Fruit fly (Drosophila melanogaster) whole organism, prepupa: ENCODE measurements around the gene GstZ1.

Experiments
- Blimp-1 ChIP-seq: fragments of 200-800 bp; sonication (Bioruptor generic); optimal IDR thresholded peaks from 3 replicates; lab custom pipeline; 2017; ENCODE audit warnings: missing biosample characterization, missing genetic modification characterization, mild to moderate bottlenecking, moderate library complexity, missing genetic modification reagents
- CG10631 ChIP-seq: fragments of 200-800 bp; sonication (Bioruptor generic); optimal IDR thresholded peaks from 2 replicates; lab custom pipeline; 2016; ENCODE audit warnings: missing biosample characterization, missing genetic modification characterization
- CG10669 ChIP-seq: fragments of 200-800 bp; sonication (Bioruptor generic); optimal IDR thresholded peaks from 3 replicates; lab custom pipeline; 2018; ENCODE audit warnings: missing biosample characterization, mild to moderate bottlenecking, missing genetic modification characterization, moderate library complexity
- CG1621 ChIP-seq: fragments of 200-800 bp; sonication (Bioruptor generic); optimal IDR thresholded peaks from 3 replicates; lab custom pipeline; 2018; ENCODE audit warnings: missing biosample characterization, mild to moderate bottlenecking, missing genetic modification characterization
- CG16779 ChIP-seq: fragments of 200-800 bp; sonication (Bioruptor generic); optimal IDR thresholded peaks from 3 replicates; lab custom pipeline; 2017; ENCODE audit warnings: missing biosample characterization, mild to moderate bottlenecking, missing genetic modification characterization
- CG3032 ChIP-seq: fragments of 200-800 bp; optimal IDR thresholded peaks from 2 replicates; lab custom pipeline; 2019; ENCODE audit warnings: missing biosample characterization, mild to moderate bottlenecking, missing genetic modification characterization, moderate library complexity
- CG34406 ChIP-seq: fragments of 200-800 bp; sonication (Bioruptor generic); optimal IDR thresholded peaks from 3 replicates; lab custom pipeline; 2016; ENCODE audit warnings: missing biosample characterization, missing genetic modification characterization
- CG3919 ChIP-seq: fragments of 200-800 bp; sonication (Bioruptor generic); optimal IDR thresholded peaks from 3 replicates; lab custom pipeline; 2016; ENCODE audit warnings: missing biosample characterization, missing genetic modification characterization
- CG6163 ChIP-seq: fragments of 200-800 bp; sonication (Bioruptor generic); IDR thresholded peaks from 3 replicates; pipeline ENCODE4 v1.3.6; 2022; ENCODE audit warnings: missing biosample characterization, missing genetic modification characterization
- CG6276 ChIP-seq: fragments of 200-800 bp; sonication (Bioruptor generic); optimal IDR thresholded peaks from 2 replicates; lab custom pipeline; 2017; ENCODE audit warnings: missing biosample characterization, mild to moderate bottlenecking, missing genetic modification characterization
- CG6792 ChIP-seq: fragments of 200-800 bp; sonication (Bioruptor generic); optimal IDR thresholded peaks from 3 replicates; lab custom pipeline; 2016; ENCODE audit warnings: missing biosample characterization, missing genetic modification characterization
- CG6808 ChIP-seq: fragments of 200-800 bp; sonication (Bioruptor generic); optimal IDR thresholded peaks from 3 replicates; lab custom pipeline; 2017; ENCODE audit warnings: missing biosample characterization, missing genetic modification characterization, mild to moderate bottlenecking, moderate library complexity, missing genetic modification reagents
- CG6854 ChIP-seq: fragments of 200-800 bp; sonication (Bioruptor generic); optimal IDR thresholded peaks from 2 replicates; lab custom pipeline; 2017; ENCODE audit warnings: missing biosample characterization, mild to moderate bottlenecking, missing genetic modification characterization
- CG7368 ChIP-seq: fragments of 200-800 bp; sonication (Bioruptor generic); optimal IDR thresholded peaks from 3 replicates; lab custom pipeline; 2016; ENCODE audit warnings: missing biosample characterization, missing genetic modification characterization
- CG8319 ChIP-seq: fragments of 200-800 bp; sonication (Bioruptor generic); optimal IDR thresholded peaks from 3 replicates; lab custom pipeline; 2016; ENCODE audit warnings: missing biosample characterization, missing genetic modification characterization
- CG8632 ChIP-seq: fragments of 200-800 bp; sonication (Bioruptor generic); optimal IDR thresholded peaks from 3 replicates; lab custom pipeline; 2016; ENCODE audit warnings: missing biosample characterization, missing genetic modification characterization
- CG9139 ChIP-seq: fragments of 200-800 bp; sonication (Bioruptor generic); optimal IDR thresholded peaks from 3 replicates; lab custom pipeline; 2017; ENCODE audit warnings: missing biosample characterization, mild to moderate bottlenecking, missing genetic modification characterization
- Eip78C ChIP-seq: fragments of 200-800 bp; sonication (Bioruptor generic); peaks from one replicate; lab custom pipeline; 2016; ENCODE audit warnings: missing biosample characterization, missing genetic modification characterization
- Eip93F ChIP-seq: fragments of 200-800 bp; sonication (Bioruptor generic); optimal IDR thresholded peaks from 2 replicates; lab custom pipeline; 2016; ENCODE audit warnings: missing biosample characterization, mild to moderate bottlenecking, missing genetic modification characterization
- Ets96B ChIP-seq: fragments of 200-800 bp; optimal IDR thresholded peaks from 2 replicates; lab custom pipeline; 2019; ENCODE audit warnings: missing biosample characterization, mild to moderate bottlenecking, missing genetic modification characterization, moderate library complexity
- Hr38 ChIP-seq: sonication (Bioruptor generic); optimal IDR thresholded peaks from 2 replicates; lab custom pipeline; 2016; ENCODE audit warnings: missing biosample characterization, missing genetic modification characterization
- Lpt ChIP-seq: fragments of 200-800 bp; sonication (Bioruptor generic); optimal IDR thresholded peaks from 3 replicates; lab custom pipeline; 2016; ENCODE audit warnings: missing biosample characterization, missing genetic modification characterization
- OdsH ChIP-seq: fragments of 200-800 bp; sonication (Bioruptor generic); optimal IDR thresholded peaks from 3 replicates; lab custom pipeline; 2016; ENCODE audit warnings: missing biosample characterization, missing genetic modification characterization
- Sox102F ChIP-seq: fragments of 200-800 bp; sonication (Bioruptor generic); optimal IDR thresholded peaks from 2 replicates; lab custom pipeline; 2016; ENCODE audit warnings: missing biosample characterization, mild to moderate bottlenecking, missing genetic modification characterization
- Sox14 ChIP-seq: fragments of 200-800 bp; sonication (Bioruptor generic); optimal IDR thresholded peaks from 3 replicates; lab custom pipeline; 2016; ENCODE audit warnings: missing biosample characterization, missing genetic modification characterization
- Sox15 ChIP-seq: fragments of 200-800 bp; sonication (Bioruptor generic); optimal IDR thresholded peaks from 3 replicates; lab custom pipeline; 2016; ENCODE audit warnings: missing biosample characterization, missing genetic modification characterization
- acj6 ChIP-seq: fragments of 200-800 bp; sonication (Bioruptor generic); optimal IDR thresholded peaks from 3 replicates; lab custom pipeline; 2016; ENCODE audit warnings: missing biosample characterization, missing genetic modification characterization
- dsx ChIP-seq: fragments of 200-800 bp; optimal IDR thresholded peaks from 3 replicates; lab custom pipeline; 2019; ENCODE audit warnings: missing biosample characterization, mild to moderate bottlenecking, missing genetic modification characterization, moderate library complexity; ENCODE audit not compliant: poor library complexity, severe bottlenecking
- eg ChIP-seq: fragments of 200-800 bp; sonication (Bioruptor generic); IDR thresholded peaks from 3 replicates; pipeline ENCODE4 v1.3.6; 2022; ENCODE audit warnings: missing biosample characterization, missing genetic modification characterization
- esn ChIP-seq: fragments of 200-800 bp; sonication (Bioruptor generic); optimal IDR thresholded peaks from 2 replicates; lab custom pipeline; 2016; ENCODE audit warnings: missing biosample characterization, mild to moderate bottlenecking, missing genetic modification characterization, moderate library complexity
- fd59A ChIP-seq: fragments of 200-800 bp; sonication (Bioruptor generic); optimal IDR thresholded peaks from 2 replicates; lab custom pipeline; 2017; ENCODE audit warnings: missing biosample characterization, mild to moderate bottlenecking, missing genetic modification characterization, missing genetic modification reagents
- fd85E ChIP-seq: fragments of 200-800 bp; sonication (Bioruptor generic); optimal IDR thresholded peaks from 3 replicates; lab custom pipeline; 2016; ENCODE audit warnings: missing biosample characterization, missing genetic modification characterization
- fkh ChIP-seq: fragments of 200-800 bp; sonication (Bioruptor generic); optimal IDR thresholded peaks from 3 replicates; lab custom pipeline; 2017; ENCODE audit warnings: missing biosample characterization, mild to moderate bottlenecking, missing genetic modification characterization, moderate library complexity
- salr ChIP-seq, 2 experiments: fragments of 200-800 bp; sonication (Bioruptor generic); optimal IDR thresholded peaks; 3 replicates each; lab custom pipeline; 2016 to 2018; ENCODE audit warnings: missing biosample characterization in 2 of 2, missing genetic modification characterization in 2 of 2, mild to moderate bottlenecking in 1 of 2
- ss ChIP-seq, 2 experiments: fragments of 200-800 bp; sonication (Bioruptor generic); optimal IDR thresholded peaks; 2 replicates in 1 of 2; 3 replicates in 1 of 2; lab custom pipeline; 2017 to 2018; ENCODE audit warnings: mild to moderate bottlenecking in 2 of 2, missing biosample characterization in 2 of 2, missing genetic modification characterization in 2 of 2, moderate library complexity in 1 of 2
- svp ChIP-seq: fragments of 200-800 bp; sonication (Bioruptor generic); peaks from one replicate; lab custom pipeline; 2016; ENCODE audit warnings: missing biosample characterization, missing genetic modification characterization
- vri ChIP-seq: fragments of 200-800 bp; sonication (Bioruptor generic); optimal IDR thresholded peaks from 3 replicates; lab custom pipeline; 2016; ENCODE audit warnings: missing biosample characterization, mild to moderate bottlenecking, missing genetic modification characterization

GstZ1 gene

dm6 chr3R:9419300-9419652 is 37.1 kb downstream of the GstZ1 start (continued):
- TF ChIP-seq CG10631 (GFP tag; lab: Kevin White, UChicago), result no peak
- TF ChIP-seq eg (GFP tag; lab: Robert Waterston, UW), result no peak
- peak; percentile 19 for TF ChIP-seq Lpt
- TF ChIP-seq Sox15 (GFP tag; lab: Kevin White, UChicago), result no peak
- no peak for TF ChIP-seq Eip93F (GFP tag; lab: Kevin White, UChicago)
- no peak for TF ChIP-seq CG6276
- TF ChIP-seq CG34406, result no peak
- TF ChIP-seq dsx (GFP tag; lab: Kevin White, UChicago), result peak; percentile 11
- TF ChIP-seq Ets96B (tag; lab: Kevin White, UChicago), result no peak
- no peak for TF ChIP-seq CG6808 (GFP tag; lab: Kevin White, UChicago)
- no peak for TF ChIP-seq CG8632 (GFP tag; lab: Kevin White, UChicago)
- TF ChIP-seq Sox14 (GFP tag; lab: Kevin White, UChicago), result peak; percentile 76
- peak; percentile 34 for TF ChIP-seq Sox102F (GFP tag; lab: Kevin White, UChicago)
- TF ChIP-seq CG16779 (tag; lab: Kevin White, UChicago), result peak; percentile 49
- TF ChIP-seq fd59A, result no peak
- no peak for TF ChIP-seq CG6792 (GFP tag; lab: Kevin White, UChicago)
- peak; percentile 3 for TF ChIP-seq CG3919

- TF ChIP-seq CG10631 (GFP tag; lab: Kevin White, UChicago) (no peak), Eip78C (GFP tag; lab: Kevin White, UChicago) (peak; percentile 82), Sox15 (GFP tag; lab: Kevin White, UChicago) (no peak), fkh (GFP tag; lab: Kevin White, UChicago) (peak; percentile 9), vri (GFP tag; lab: Kevin White, UChicago) (peak; percentile 64), Eip93F (GFP tag; lab: Kevin White, UChicago) (peak; percentile 32)
These were observed 37.7 kb downstream of the GstZ1 start for dm6 chr3R:9418373-9419299.

- TF ChIP-seq CG1621 (tag; lab: Kevin White, UChicago) (peak; percentile 49), svp (GFP tag; lab: Kevin White, UChicago) (no peak), Hr38 (no peak), CG7368 (GFP tag; lab: Kevin White, UChicago) (no peak), salr (GFP tag; optimal IDR thresholded peaks at IDR 0.05; lab: Kevin White, UChicago) (no peak), CG9139 (peak; percentile 16), ss (GFP tag; optimal IDR thresholded peaks at IDR 0.05; lab: Kevin White, UChicago) (peak in 1 of 2 experiments; percentile 48), Eip78C (GFP tag; lab: Kevin White, UChicago) (peak; percentile 80), Eip93F (GFP tag; lab: Kevin White, UChicago) (no peak), CG3919 (no peak), CG3032 (tag; lab: Kevin White, UChicago) (no peak), CG6854 (GFP tag; lab: Kevin White, UChicago) (peak; percentile 75), vri (GFP tag; lab: Kevin White, UChicago) (peak; percentile 12), OdsH (no peak), Lpt (no peak), fkh (GFP tag; lab: Kevin White, UChicago) (peak; percentile 39), CG6163 (GFP tag; lab: Robert Waterston, UW) (no peak), CG16779 (tag; lab: Kevin White, UChicago) (peak; percentile 60), esn (GFP tag; lab: Kevin White, UChicago) (peak; percentile 42), Sox14 (GFP tag; lab: Kevin White, UChicago) (peak; percentile 54), CG10631 (GFP tag; lab: Kevin White, UChicago) (no peak), acj6 (GFP tag; lab: Kevin White, UChicago) (no peak), CG10669 (no peak), fd85E (GFP tag; lab: Kevin White, UChicago) (peak; percentile 53), Sox102F (GFP tag; lab: Kevin White, UChicago) (no peak), CG8319 (GFP tag; lab: Kevin White, UChicago) (no peak), Blimp-1 (GFP tag; lab: Kevin White, UChicago) (peak; percentile 57)
These were observed 38.6 kb downstream of the GstZ1 start, which contains the start of gene ps for dm6 chr3R:9417577-9418334. Gene ps (plus strand): TSS chr3R:9417940.
